Fruit fly (Drosophila melanogaster): Measurements from ENCODE around the gene Karybeta3.

Gene Karybeta3

DNA sequence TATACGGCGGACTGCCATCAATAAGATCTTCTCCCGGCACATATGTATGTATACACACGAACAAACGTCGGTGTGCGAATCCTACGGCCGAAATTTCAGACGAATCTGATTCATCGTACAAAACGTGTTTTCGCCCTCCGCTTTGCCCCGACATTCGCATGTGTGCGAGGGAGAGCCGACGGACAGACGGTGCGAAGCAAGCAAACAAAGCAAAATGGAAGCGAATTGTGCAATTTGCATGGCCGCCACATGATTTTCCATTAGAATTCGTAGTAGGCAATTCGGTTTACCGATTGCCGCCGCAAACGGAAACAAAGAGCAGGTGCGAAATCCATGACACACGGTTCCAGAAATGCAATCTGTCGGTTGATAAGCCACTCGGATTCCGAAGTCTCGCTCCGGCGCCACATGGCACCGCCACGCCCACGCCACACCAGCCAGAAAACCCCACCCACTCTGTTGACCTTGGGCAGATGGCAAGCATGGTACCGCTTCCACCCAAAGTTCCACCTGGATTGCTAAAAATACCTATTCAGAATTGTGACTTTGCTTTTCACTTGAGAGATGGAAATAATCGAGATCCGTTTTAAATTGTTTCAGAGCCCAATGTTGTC is 1.0 kb downstream of the Karybeta3 start:
- TF ChIP-seq CG8478 (optimal IDR thresholded peaks at IDR 0.05), result no peak
- TF ChIP-seq Dll (optimal IDR thresholded peaks at IDR 0.05), result no peak
- no peak for TF ChIP-seq psq (optimal IDR thresholded peaks at IDR 0.05)
- TF ChIP-seq pan (optimal IDR thresholded peaks at IDR 0.05), result no peak
- TF ChIP-seq usp (GFP tag; optimal IDR thresholded peaks at IDR 0.05), result no peak
- TF ChIP-seq EcR (GFP tag; optimal IDR thresholded peaks at IDR 0.05), result no peak

DNA sequence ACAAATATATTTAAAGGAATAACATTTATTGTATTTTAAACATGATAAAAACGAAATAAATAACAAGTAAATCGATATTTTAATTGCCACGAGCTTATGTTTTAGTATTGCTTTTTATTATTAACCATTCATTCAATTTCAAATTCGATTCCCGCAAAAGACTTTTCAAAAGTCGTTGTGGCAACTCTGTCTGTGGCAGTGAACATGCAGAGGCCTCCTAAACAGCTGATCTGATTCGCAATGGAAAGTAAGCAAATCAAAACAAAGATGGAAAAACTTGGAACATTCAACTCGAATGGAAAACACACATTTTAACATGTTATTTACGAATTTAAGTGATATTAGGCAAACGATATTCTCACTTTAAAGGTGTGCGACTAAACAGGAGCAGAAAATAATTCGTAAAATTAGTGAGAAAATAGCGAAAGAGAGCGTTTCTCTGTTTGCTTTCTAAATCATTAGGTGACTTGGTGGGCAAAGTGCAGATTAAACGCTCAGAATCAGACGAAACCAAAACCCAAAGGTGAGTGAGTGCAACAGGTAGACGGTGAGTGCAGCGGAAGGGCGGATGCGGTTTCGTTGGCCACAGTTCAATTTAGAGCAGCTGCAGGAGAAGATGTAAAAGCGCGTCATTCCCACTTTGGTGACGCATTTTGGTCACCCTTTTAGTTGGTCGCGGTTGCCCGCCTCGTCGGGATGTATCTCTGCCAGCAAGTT is 5.7 kb downstream of the Karybeta3 start, which contains the start of gene spartin:
Gene spartin (plus strand): TSS at position 244 of the 717 bp plus-strand sequence.
- TF ChIP-seq psq (optimal IDR thresholded peaks at IDR 0.05), result no peak
- TF ChIP-seq Dll (optimal IDR thresholded peaks at IDR 0.05), result no peak
- no peak for TF ChIP-seq CG8478 (optimal IDR thresholded peaks at IDR 0.05)
- TF ChIP-seq pan (optimal IDR thresholded peaks at IDR 0.05), result no peak
- no peak for TF ChIP-seq EcR (GFP tag; optimal IDR thresholded peaks at IDR 0.05)
- no peak for TF ChIP-seq usp (GFP tag; optimal IDR thresholded peaks at IDR 0.05)

DNA sequence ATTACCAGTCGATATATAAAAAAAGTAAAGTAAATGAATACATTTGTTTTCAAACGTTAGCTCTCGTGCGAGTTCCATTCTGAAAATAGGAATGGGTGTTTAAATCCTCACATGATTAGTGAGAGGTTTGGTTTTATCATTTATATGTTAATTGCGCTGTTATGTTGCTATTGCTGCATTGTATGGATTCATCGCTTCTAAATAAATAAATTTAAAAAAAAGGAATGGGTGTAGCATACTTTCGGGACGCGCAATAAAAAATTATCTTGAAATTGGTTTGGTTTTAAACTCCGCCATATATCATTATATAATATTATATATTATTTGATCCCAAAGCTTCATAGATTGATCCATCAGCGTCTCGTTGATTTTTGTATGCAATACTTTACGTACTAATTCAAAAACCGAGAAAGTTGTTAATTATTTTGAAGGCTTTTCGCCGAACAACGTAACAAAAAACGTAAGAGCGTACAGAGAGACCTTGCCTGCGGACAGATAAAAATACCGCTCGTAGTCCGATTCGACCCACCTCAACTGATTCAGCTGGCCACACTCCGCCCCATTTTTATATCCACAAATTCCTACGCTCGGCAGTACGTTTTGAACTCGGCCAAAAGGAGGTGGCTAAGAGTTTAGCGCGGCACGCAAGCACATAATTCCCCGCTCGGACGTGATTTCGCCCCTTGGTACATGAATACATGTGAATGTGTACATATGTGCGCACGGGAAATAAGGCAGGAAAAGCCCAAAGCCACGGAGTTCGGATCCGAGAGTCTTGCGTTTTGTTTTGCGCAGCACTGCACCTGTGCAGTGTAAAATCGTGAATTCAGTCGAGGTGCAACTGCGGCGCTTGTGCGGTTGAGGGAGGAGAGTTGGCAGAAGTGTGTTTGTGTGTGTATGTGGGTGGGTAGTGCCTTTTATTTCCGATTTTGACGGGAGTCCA is 10.3 kb downstream of the Karybeta3 start, which contains the start of gene smash:
Gene smash (plus strand): TSS at position 589 of the 943 bp plus-strand sequence.
- TF ChIP-seq usp (GFP tag; optimal IDR thresholded peaks at IDR 0.05) (no peak), CG8478 (optimal IDR thresholded peaks at IDR 0.05) (no peak), psq (optimal IDR thresholded peaks at IDR 0.05) (no peak), EcR (GFP tag; optimal IDR thresholded peaks at IDR 0.05) (no peak), pan (optimal IDR thresholded peaks at IDR 0.05) (no peak), Dll (optimal IDR thresholded peaks at IDR 0.05) (no peak)

DNA sequence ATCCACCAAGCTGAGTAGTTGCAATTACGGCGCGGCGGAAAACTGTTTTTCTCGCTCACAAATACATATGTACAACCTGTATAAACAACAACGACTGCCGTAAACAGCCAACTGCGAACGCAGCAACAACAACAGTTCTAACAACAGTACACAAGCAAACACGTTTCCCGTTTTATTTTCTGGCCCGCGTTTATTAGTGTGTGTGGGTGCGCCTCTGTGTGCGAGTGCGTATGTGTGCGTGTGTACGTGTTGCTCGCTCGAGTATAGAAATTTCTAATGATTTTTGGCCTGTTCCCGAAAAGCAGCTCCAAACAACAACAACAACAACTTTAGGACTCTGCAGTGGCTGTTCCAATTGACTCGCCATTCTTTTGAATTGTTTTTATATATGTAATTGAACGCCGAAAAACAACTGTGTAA is 11.0 kb downstream of the Karybeta3 start:
- TF ChIP-seq pan (optimal IDR thresholded peaks at IDR 0.05) (no peak), usp (GFP tag; optimal IDR thresholded peaks at IDR 0.05) (no peak), Dll (optimal IDR thresholded peaks at IDR 0.05) (no peak), EcR (GFP tag; optimal IDR thresholded peaks at IDR 0.05) (no peak), psq (optimal IDR thresholded peaks at IDR 0.05) (no peak), CG8478 (optimal IDR thresholded peaks at IDR 0.05) (no peak)

DNA sequence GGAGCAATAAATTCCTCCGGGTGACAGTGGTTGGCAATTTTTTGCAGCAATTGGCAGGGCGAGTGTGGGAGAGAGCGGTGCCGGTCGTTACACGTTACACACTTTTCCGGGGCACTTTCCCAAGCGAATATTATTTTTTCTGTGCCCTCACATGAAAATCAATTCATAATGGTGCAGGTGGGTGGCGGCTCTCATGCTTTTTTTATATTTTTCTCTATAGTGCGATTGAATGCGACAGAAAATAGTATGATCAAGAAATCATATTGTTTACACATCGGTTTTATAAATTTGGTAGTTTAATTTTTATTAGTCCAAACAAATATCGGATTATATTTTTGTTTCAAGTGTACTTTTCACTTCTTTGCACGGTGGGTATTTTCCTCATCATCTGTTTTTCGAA is 12.7 kb downstream of the Karybeta3 start:
- TF ChIP-seq Dll (optimal IDR thresholded peaks at IDR 0.05) (no peak), psq (optimal IDR thresholded peaks at IDR 0.05) (no peak), usp (GFP tag; optimal IDR thresholded peaks at IDR 0.05) (no peak), pan (optimal IDR thresholded peaks at IDR 0.05) (no peak), CG8478 (optimal IDR thresholded peaks at IDR 0.05) (no peak), EcR (GFP tag; optimal IDR thresholded peaks at IDR 0.05) (no peak)

DNA sequence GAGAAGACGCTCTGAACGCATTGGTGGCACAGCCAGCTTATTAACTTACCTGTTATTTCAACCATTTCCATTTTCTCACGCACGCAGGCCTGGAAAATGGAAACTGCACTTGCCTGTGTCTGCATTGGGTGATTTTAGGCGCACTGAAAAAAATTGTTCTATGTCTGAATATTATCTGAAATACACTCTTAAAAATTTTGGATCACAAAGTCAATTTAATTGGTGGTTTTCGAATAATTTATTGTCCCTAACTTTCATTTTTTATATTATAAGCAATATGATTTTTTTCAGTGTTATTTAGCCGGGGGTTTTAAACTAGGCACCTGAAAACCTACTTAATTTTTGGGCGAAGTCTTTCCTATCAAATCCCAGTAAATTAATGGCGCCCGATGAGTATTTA is 14.1 kb downstream of the Karybeta3 start:
- TF ChIP-seq CG8478 (optimal IDR thresholded peaks at IDR 0.05) (no peak), usp (GFP tag; optimal IDR thresholded peaks at IDR 0.05) (no peak), psq (optimal IDR thresholded peaks at IDR 0.05) (no peak), EcR (GFP tag; optimal IDR thresholded peaks at IDR 0.05) (no peak), pan (optimal IDR thresholded peaks at IDR 0.05) (no peak), Dll (optimal IDR thresholded peaks at IDR 0.05) (no peak)

DNA sequence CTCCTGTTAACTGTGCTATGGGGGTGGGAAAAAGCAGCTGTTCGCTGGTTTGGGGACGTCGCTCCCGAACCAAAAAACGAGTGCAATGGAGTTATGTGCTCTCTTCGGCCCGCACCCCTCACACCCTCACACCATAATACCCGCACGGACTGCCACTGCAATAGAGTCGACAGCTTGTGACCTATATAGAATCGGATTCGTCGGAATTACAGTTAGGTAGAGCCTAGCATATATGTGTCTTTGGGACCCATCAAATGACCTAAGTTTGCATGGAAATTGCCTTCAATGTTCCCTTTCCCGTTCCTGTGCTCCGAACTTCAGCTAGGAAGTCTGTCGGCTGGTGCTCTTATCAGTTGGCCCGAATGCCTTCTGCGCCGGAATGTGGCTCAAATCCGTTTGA is 15.2 kb downstream of the Karybeta3 start:
- TF ChIP-seq usp (GFP tag; optimal IDR thresholded peaks at IDR 0.05) (no peak), EcR (GFP tag; optimal IDR thresholded peaks at IDR 0.05) (no peak), psq (optimal IDR thresholded peaks at IDR 0.05) (no peak), pan (optimal IDR thresholded peaks at IDR 0.05) (no peak), CG8478 (optimal IDR thresholded peaks at IDR 0.05) (no peak), Dll (optimal IDR thresholded peaks at IDR 0.05) (no peak)

DNA sequence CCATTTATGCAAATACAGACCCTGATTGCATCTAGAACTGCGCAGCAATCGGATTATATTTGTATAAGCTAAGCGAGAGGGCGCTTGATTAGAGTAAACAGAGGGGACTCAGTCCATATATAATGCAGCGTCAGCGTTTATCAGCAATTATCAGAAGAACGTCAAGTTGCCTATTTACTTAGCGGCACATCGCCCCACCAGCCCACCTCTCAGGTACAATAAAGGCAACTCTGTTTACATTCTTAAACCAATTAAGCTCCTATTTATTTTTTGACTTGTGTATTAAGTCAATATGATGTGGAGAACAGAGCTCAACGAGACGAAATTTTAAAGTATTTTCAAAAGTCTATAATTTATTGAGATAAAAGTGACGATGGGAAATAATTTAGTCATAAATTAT is 16.0 kb downstream of the Karybeta3 start:
- no peak for TF ChIP-seq Dll (optimal IDR thresholded peaks at IDR 0.05)

DNA sequence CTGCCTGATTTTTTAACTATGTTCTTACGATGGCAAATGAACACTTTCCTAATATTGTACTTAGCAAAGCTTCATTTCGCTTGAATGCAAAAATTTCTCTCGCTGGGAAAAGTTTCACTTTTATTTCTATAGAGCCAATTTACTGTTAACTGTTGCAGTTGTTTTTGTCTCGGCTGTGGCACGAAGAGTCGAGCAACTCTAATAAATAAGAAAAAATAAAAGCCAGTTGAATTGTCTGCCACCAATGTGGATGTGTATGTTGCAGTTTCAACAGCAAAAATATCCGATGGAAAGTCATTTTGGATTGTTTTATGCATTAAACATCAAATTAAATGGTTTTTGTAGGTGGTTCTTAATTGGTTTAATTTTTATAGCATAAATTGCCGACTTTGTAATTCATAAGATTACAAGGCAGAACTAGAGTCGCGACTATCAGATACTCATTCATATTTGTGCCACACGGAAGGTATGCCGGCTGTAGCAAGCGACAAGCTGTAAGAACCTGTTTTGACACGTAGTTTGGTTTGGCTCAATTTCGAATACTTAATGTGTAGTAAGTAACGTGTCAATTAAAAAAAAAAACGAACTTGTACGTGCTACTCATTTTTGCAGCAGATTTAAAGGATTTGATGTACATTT is 17.2 kb downstream of the Karybeta3 start:
- no peak for TF ChIP-seq usp (GFP tag; optimal IDR thresholded peaks at IDR 0.05)
- TF ChIP-seq pan (optimal IDR thresholded peaks at IDR 0.05), result no peak
- no peak for TF ChIP-seq psq (optimal IDR thresholded peaks at IDR 0.05)
- TF ChIP-seq EcR (GFP tag; optimal IDR thresholded peaks at IDR 0.05), result no peak
- TF ChIP-seq Dll (optimal IDR thresholded peaks at IDR 0.05), result no peak
- no peak for TF ChIP-seq CG8478 (optimal IDR thresholded peaks at IDR 0.05)

DNA sequence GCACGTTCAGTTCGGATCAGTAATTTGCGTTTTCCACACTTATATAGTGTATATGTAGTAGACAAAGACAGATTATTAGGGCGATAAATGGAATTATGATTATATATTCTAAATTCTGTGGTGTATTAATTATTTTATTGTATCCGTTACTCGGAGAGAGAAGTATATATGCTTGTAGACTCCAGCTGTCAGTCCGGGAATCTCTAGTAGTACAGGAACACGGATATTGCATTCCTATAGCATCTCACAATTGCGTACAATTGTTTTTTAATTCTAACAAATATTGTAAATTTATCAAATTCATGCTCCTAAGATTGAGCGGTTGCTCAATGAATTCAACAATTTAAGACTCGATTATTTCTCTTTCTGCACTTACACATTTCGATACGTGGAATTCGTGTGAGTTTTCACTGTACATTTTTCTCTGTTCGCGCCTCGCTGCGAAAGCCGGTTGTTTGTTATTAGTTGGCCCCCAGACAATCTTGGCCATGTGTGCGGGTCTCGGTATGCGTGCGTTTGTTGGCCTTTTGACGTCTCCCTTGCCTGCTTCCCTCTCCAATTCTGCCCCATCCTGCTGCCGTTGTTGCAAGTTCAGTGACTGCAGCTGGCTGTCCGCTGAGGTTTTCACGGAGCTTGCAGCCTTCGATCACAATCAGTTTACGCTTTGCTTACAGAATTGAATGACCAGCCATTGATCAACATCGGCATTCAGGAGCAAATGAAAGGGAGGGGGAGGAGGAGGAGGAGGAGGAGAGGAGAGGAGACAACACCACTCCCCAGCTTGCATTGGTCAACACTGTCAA is 18.6 kb downstream of the Karybeta3 start:
- TF ChIP-seq EcR (GFP tag; optimal IDR thresholded peaks at IDR 0.05) (peak in 1 of 2 experiments; percentile 96), Dll (optimal IDR thresholded peaks at IDR 0.05) (no peak), pan (optimal IDR thresholded peaks at IDR 0.05) (no peak), CG8478 (optimal IDR thresholded peaks at IDR 0.05) (no peak), psq (optimal IDR thresholded peaks at IDR 0.05) (no peak), usp (GFP tag; optimal IDR thresholded peaks at IDR 0.05) (no peak)

Data from whole organism.